Fruit fly (Drosophila melanogaster) Kc167 (cell line): ENCODE data around the gene CG42375.

ENCODE experiments used
- Myc ChIP-seq: fragments of >200 bp; optimal IDR thresholded peaks from 2 replicates; lab custom pipeline; 2017; ENCODE audit warnings: missing external identifiers
- Sin3A ChIP-seq: fragments of >200 bp; optimal IDR thresholded peaks from 2 replicates; lab custom pipeline; 2018; ENCODE audit warnings: missing external identifiers
- h ChIP-seq: fragments of >200 bp; optimal IDR thresholded peaks from 3 replicates; lab custom pipeline; 2018; ENCODE audit warnings: missing external identifiers
- insv ChIP-seq: fragments of >200 bp; optimal IDR thresholded peaks from 3 replicates; lab custom pipeline; 2018; ENCODE audit warnings: missing external identifiers
- psq ChIP-seq: fragments of >200 bp; optimal IDR thresholded peaks from 2 replicates; lab custom pipeline; 2017; ENCODE audit warnings: missing external identifiers
- ttk ChIP-seq: sonication (Bioruptor generic); optimal IDR thresholded peaks from 2 replicates; lab custom pipeline; 2017; ENCODE audit warnings: missing external identifiers

CG42375 gene

DNA sequence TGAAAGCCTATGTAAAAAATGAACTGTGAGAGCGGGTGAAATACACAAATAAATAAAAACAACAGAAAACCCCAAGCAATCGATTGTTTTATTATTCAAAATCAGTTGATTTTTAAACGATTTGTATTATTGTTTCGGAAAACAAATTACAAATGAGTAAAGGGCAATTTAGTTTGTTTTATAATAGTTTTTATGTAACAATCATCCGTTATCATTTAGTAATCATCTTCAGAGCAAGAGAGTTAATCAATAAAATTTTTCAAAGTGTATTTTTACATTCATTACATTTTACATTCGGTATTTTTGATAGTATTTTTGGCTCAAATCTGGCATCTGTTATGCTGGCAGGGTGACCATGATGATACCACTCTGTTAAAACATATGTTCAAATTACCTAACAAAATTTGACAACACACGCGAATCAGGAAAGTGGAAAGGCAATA, at the start of gene CG42375, which contains the start of gene CG9288:
Gene CG42375 (plus strand): TSS at position 384 of the 443 bp plus-strand sequence.
Gene CG9288 (plus strand): TSS at position 384 of the 443 bp plus-strand sequence.
- no peak for TF ChIP-seq psq (lab: Kevin White, UChicago)
- no peak for TF ChIP-seq insv
- TF ChIP-seq Sin3A = no peak
- no peak for TF ChIP-seq ttk
- TF ChIP-seq Myc = no peak
- TF ChIP-seq h = no peak

DNA sequence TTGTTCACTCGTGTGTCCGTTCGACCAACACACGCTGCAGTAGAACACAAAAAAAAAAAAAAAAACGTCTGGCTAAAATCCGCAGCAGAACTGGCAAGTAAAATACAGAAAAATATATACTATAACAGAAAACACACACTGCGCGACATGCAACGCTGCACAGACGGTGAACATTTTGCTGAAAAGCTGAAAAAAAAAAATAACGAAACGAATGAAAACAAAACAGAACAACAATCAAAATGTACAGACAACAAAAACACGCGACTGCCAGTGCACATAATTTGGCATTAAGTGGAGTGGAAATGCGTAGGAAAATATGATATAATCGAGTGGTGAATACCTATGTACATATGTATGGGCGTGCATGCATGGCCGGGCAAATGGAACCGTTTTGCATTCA, 49.4 kb upstream of the CG42375 start:
- TF ChIP-seq ttk (no peak), Myc (no peak), h (no peak), psq (lab: Kevin White, UChicago) (no peak), Sin3A (no peak), insv (no peak)

DNA sequence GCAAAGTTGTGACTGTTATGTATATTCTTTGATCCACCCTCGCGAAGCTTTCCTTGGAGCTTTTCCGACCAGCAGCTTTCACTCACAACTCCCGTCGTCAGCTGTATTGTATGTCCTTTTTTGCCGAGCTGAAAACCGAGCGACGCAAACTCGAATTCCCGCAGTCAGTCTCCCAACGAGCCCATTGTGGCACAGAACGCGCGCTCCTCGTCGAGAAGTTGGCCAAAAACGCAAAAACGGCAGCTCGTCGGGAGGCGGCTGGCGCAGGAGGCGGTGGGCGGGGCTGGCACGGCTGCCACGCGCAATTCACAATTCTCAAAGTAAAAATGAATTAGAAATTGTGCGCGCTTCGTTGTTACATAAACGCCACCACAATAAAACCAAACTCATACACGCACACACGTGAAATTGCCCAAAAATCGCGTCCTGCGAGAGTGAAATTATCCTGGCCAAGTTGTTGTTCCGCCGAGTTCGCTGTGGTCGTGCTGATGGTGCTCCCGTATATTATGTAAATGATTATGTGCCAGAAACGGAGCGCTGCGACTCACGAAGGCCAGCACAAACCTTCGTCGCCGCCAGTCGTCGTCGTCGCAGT, 44.0 kb upstream of the CG42375 start:
- TF ChIP-seq psq (lab: Kevin White, UChicago) (no peak), Sin3A (no peak), h (no peak)

DNA sequence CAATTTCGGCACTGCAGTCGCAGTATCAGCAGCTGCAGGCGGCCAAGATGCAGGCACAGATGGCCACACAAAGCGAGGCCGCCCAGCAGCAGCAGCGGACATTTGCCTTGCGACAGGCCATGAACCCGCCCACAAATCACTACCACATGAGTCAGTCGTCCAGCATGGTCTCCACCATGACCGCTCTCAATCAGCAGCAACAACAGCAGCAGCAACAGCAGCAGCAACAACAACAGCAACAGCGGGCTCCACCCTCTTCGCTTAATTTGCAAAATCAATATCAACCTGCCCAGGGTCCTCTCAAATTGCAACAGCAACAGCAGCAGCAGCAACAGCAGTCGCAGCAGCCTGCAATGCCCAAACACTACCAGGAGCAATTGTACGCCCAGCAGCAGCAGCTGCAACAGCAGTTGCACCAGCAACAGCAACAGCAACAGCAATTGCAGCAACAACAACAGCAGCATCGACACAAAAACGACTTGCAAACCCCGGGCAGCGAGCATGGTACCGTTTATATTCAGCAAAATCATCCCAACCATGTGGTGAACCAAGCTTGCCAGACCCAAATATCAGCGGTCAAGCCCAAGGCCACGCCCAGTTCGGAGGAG, 33.3 kb upstream of the CG42375 start:
- no peak for TF ChIP-seq ttk
- no peak for TF ChIP-seq h
- TF ChIP-seq psq (lab: Kevin White, UChicago) = no peak
- TF ChIP-seq insv = no peak
- no peak for TF ChIP-seq Myc
- no peak for TF ChIP-seq Sin3A

DNA sequence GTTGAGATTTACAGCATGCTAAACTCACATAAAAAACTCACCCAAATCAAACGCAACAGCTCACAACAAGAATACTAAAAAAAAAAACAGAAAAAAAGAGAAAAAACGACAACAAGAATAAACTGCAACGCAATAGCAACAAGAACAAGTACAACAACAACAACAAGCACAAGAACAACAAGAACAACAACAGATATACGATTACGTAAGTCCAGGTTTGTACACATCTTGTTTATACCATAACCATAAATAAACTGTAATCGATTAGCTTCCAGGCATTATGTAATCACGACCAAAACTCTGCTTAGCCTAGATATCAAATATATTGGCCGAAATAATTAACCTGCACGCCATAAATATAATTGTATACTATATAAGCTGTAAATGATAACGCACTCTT, 17.9 kb upstream of the CG42375 start:
- no peak for TF ChIP-seq Myc
- TF ChIP-seq h = no peak
- TF ChIP-seq insv = no peak
- TF ChIP-seq psq (lab: Kevin White, UChicago) = no peak
- TF ChIP-seq Sin3A = no peak
- TF ChIP-seq ttk = no peak

DNA sequence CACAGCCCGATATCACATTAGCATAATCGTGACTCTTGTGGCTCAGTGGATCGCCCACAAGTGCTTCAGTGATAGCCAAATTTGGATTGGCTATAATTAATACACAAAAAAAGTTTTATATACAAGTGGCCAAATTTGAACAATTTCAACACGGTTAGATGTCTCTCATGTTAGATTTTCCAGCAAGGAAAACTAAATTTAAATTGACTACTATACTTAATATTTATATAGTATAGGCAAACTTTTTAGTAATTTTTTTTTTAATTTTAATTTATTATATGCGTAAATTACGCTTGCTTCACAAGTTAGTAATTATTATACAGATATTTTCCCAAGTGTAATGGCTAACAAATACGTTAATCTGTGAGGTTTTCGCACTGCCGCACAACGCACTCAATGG, 14.4 kb upstream of the CG42375 start:
- TF ChIP-seq h (no peak), Myc (no peak), psq (lab: Kevin White, UChicago) (no peak), ttk (no peak), insv (no peak), Sin3A (no peak)

DNA sequence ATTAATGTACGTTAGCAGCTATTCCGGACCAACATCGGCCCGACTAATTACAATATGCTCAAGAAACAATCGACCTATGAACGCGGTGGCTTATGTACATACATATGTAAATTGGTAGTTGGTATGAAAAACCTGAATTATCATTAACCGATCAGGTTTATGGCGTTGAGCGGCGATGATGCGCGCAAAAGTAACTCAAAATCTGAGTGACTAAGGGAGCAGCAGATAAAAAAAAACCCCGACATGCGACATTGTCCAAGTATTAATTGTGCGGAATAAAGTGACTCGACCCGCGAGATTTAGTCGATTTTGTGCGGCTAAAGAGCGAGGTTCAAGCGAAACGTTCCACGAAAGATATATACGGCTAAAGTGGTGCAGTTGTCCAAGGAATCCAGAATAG, 14.0 kb upstream of the CG42375 start, which contains the start of gene CG9312:
Gene CG9312 (plus strand): TSS at position 301 of the 400 bp plus-strand sequence.
- TF ChIP-seq ttk (no peak), Myc (no peak), Sin3A (no peak), insv (no peak), h (no peak), psq (lab: Kevin White, UChicago) (no peak)

DNA sequence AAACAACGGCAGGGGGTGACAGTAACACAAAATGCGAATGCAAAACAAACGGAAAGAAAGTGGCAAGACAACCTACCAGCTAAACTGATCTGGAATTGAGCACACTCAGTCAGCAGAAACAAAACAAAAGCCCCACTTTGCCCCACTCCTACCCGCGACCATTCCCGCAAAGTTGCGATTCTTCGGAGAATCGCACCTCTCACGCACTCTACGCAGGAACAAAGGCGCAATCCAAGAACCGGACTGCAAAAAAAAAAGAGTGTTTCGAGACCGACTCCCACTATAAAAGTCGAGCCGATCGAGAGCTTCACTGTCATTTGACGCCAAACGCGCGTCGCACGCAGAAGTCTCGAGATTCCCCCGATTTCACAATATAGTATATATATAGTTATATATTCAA, 12.2 kb upstream of the CG42375 start, which contains the start of gene Cht5:
Gene Cht5 (plus strand): TSS at position 311 of the 400 bp plus-strand sequence.
- TF ChIP-seq ttk = no peak
- TF ChIP-seq h = no peak
- TF ChIP-seq Sin3A = no peak
- no peak for TF ChIP-seq Myc
- TF ChIP-seq insv = no peak

DNA sequence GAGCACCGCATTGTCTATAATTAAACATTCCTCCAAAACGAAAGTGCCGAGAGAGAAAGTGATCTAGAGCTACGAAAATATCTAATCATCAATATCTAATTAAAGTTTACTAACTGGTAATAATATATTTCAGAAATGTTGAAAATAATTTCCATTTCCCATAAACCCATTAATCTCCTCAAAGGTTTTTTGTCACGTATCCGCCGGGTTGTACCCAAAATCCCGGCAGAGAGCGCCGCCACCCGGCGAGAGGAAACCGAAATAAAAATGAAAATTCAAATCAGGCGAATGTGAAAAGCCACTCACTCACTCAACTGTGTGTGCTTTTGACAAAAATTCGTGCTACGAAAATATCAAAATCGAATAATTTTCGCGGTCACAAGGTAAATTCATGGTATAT, 8.2 kb upstream of the CG42375 start, which contains the start of gene CG9297:
Gene CG9297 (plus strand): TSS at position 301 of the 400 bp plus-strand sequence.
- TF ChIP-seq Myc (no peak), psq (lab: Kevin White, UChicago) (no peak), Sin3A (no peak), insv (no peak), h (no peak), ttk (no peak)

DNA sequence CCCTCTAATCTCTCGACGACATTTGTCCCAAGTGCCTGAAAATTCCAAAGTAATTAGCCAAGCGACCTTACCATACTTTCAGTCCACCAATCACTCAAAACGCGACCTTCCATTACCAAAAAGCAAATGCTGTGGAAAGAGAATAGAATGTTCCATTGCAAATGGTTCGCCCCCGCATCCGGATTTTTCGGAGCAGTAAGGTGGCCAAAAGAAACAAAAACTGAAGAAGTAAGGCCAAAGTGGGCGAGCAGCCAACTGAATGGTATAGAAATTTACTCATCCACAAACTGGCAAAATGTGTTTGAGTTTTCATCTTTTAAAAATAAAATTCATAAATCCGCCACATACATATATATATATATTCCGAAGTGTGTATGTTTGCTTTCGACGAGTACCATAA, 6.1 kb upstream of the CG42375 start:
- TF ChIP-seq insv (no peak), Myc (no peak), h (no peak), ttk (no peak), Sin3A (no peak), psq (lab: Kevin White, UChicago) (no peak)

DNA sequence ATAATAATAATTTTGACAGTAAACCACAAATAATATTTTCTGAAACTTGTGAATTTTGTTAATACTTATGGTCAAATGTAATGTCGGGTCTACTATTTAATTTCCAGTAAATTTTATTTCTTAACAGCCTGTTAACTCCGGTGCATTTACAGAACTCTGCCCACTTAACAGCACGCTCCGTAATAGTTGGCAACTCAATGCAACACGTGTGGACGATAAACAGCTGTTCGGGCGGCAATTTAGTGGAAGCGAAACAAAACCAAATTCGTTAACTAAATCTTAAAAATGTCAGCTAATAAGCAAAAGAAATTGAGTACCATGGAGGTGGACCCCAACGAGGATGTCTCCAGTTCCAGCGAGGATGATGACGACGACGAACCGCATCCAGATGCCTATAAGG, 1.3 kb downstream of the CG42375 start, which contains the start of gene CG9286:
Gene CG9286 (plus strand): TSS at position 196 of the 400 bp plus-strand sequence.
- no peak for TF ChIP-seq h
- no peak for TF ChIP-seq psq (lab: Kevin White, UChicago)
- no peak for TF ChIP-seq insv
- no peak for TF ChIP-seq Sin3A
- no peak for TF ChIP-seq Myc
- no peak for TF ChIP-seq ttk

DNA sequence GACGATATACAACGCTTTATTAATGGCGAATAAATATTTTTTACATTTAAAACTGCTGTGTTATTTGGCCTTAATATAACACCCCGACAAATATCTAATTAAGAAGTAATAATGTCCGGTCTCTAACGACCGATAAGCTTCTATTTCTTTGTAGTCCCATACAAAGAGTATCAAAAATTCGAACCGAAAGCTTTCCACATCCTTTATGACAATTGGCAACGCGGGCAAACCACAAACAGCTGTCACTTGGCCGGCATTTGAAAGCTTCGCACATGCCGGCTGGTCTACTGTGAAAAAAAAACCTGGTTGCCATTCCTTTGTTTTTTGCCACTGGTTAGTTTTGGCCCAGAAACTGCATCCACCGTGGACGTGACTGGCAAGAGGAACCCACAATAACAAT, 2.6 kb downstream of the CG42375 start, which contains the start of gene Dip-B:
Gene Dip-B (plus strand): TSS at position 254 of the 400 bp plus-strand sequence.
- no peak for TF ChIP-seq Sin3A
- no peak for TF ChIP-seq insv
- no peak for TF ChIP-seq Myc
- no peak for TF ChIP-seq psq (lab: Kevin White, UChicago)
- TF ChIP-seq ttk = no peak

DNA sequence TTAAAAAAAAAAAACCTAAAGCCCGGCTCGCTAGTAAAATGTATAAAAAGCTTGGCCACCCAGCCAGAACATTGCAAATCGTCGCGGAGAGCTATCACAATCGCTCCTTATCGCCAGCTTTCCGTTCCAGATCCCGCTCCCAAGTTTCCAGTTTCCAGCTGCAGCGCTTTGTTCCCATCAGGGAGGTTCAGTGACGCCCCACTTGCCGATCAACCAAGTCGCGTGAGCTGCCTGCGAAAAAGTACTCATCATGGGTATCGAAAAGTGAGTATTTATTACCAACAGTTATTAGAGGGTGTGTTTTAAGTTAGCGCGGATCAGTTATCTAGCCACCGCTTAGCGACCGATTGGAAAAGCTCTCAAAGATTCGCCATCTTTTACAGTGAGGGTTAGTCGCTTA, 3.2 kb downstream of the CG42375 start:
- no peak for TF ChIP-seq ttk

DNA sequence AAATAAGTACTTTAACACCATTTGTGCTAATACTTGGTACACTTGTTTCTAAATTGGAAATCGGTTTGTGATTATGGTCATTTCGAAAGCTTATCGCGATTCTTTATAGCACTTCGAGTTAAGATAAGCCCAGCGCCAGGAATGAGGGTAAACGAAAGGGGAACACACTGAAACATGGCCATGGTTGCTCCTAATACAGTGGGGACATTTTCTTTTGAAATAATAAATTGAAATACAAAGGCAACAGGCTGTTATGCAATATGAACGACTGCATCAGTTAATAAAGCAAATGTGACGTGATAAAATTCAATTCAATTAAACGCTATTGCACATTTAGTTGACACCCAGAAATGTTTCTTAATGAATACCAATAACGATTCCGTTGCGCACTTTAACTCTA, 4.0 kb downstream of the CG42375 start:
- no peak for TF ChIP-seq h
- TF ChIP-seq ttk = no peak
- TF ChIP-seq Sin3A = no peak
- TF ChIP-seq insv = no peak
- TF ChIP-seq psq (lab: Kevin White, UChicago) = no peak
- no peak for TF ChIP-seq Myc
